Fruit fly (Drosophila melanogaster): ENCODE measurements around the gene sloth2.

Gene sloth2

dm6 chrX:6969364-6970137 is 41.6 kb upstream of the sloth2 start, which contains the start of gene CG4586 (continued):
- TF ChIP-seq CG3281 (GFP tag; optimal IDR thresholded peaks at IDR 0.05) = peak; percentile 98
- TF ChIP-seq psq (GFP tag; optimal IDR thresholded peaks at IDR 0.05) = peak; percentile 54
- peak; percentile 96 for TF ChIP-seq CG17568 (GFP tag; optimal IDR thresholded peaks at IDR 0.05)
- peak; percentile 95 for TF ChIP-seq luna (GFP tag; optimal IDR thresholded peaks at IDR 0.05)
- TF ChIP-seq ap (GFP tag; IDR thresholded peaks at IDR 0.05) = peak; percentile 92
- peak; percentile 95 for TF ChIP-seq CG12744 (GFP tag; optimal IDR thresholded peaks at IDR 0.05)
- peak; percentile 3 for TF ChIP-seq Dp (GFP tag; optimal IDR thresholded peaks at IDR 0.05)
- no peak for TF ChIP-seq sc (optimal IDR thresholded peaks at IDR 0.05)
- TF ChIP-seq sc (GFP tag; optimal IDR thresholded peaks at IDR 0.05) = peak; percentile 81
- TF ChIP-seq lmd (GFP tag; IDR thresholded peaks at IDR 0.05) = peak; percentile 88
- peak; percentile 94 for TF ChIP-seq CG10209 (GFP tag; optimal IDR thresholded peaks at IDR 0.05)
- peak; percentile 93 for TF ChIP-seq ara (GFP tag; IDR thresholded peaks at IDR 0.05)
- peak; percentile 95 for TF ChIP-seq CG12391 (tag; optimal IDR thresholded peaks at IDR 0.05)
- peak; percentile 85 for TF ChIP-seq CG14965 (GFP tag; optimal IDR thresholded peaks at IDR 0.05; ENCODE audit: borderline replicate concordance)
- peak; percentile 41 for TF ChIP-seq pfk (GFP tag; optimal IDR thresholded peaks at IDR 0.05)
- TF ChIP-seq run (tag; optimal IDR thresholded peaks at IDR 0.05) = peak; percentile 95
- TF ChIP-seq stc (GFP tag; IDR thresholded peaks at IDR 0.05) = peak; percentile 96
- TF ChIP-seq nerfin-2 (GFP tag; IDR thresholded peaks at IDR 0.05; ENCODE audit: partially characterized antibody) = no peak
- TF ChIP-seq bowl (GFP tag; IDR thresholded peaks at IDR 0.05) = peak; percentile 93
- TF ChIP-seq ftz-f1 (GFP tag; optimal IDR thresholded peaks at IDR 0.05) = peak; percentile 44
- peak; percentile 97 for TF ChIP-seq CG6813 (GFP tag; optimal IDR thresholded peaks at IDR 0.05)
- TF ChIP-seq CG10321 (GFP tag; IDR thresholded peaks at IDR 0.05) = peak; percentile 80
- peak; percentile 59 for TF ChIP-seq croc (GFP tag; conservative IDR thresholded peaks at IDR 0.05)
- TF ChIP-seq gro (GFP tag; optimal IDR thresholded peaks at IDR 0.05) = peak; percentile 98
- peak; percentile 94 for TF ChIP-seq vfl (GFP tag; optimal IDR thresholded peaks at IDR 0.05)
- peak; percentile 84 for TF ChIP-seq sug (tag; optimal IDR thresholded peaks at IDR 0.05)
- peak; percentile 97 for TF ChIP-seq nau (GFP tag; optimal IDR thresholded peaks at IDR 0.05)
- peak; percentile 90 for TF ChIP-seq emc (GFP tag; optimal IDR thresholded peaks at IDR 0.05)
- TF ChIP-seq CG11695 (GFP tag; IDR thresholded peaks at IDR 0.05) = peak; percentile 97
- peak; percentile 69 for TF ChIP-seq bigmax (GFP tag; optimal IDR thresholded peaks at IDR 0.05)
- TF ChIP-seq CG30020 (tag; optimal IDR thresholded peaks at IDR 0.05) = peak; percentile 34
- TF ChIP-seq CG7987 (GFP tag; optimal IDR thresholded peaks at IDR 0.05) = peak; percentile 95
- TF ChIP-seq dm (GFP tag; optimal IDR thresholded peaks at IDR 0.05) = peak; percentile 89
- peak; percentile 52 for TF ChIP-seq ro (GFP tag; IDR thresholded peaks at IDR 0.05)
- TF ChIP-seq CG6689 (GFP tag; IDR thresholded peaks at IDR 0.05) = peak; percentile 91
- TF ChIP-seq jing (GFP tag; optimal IDR thresholded peaks at IDR 0.05) = peak; percentile 82
- TF ChIP-seq tll (GFP tag; optimal IDR thresholded peaks at IDR 0.05) = no peak
- peak; percentile 69 for TF ChIP-seq twi (tag; optimal IDR thresholded peaks at IDR 0.05)
- TF ChIP-seq CG9437 (GFP tag; optimal IDR thresholded peaks at IDR 0.05) = peak; percentile 86
- peak; percentile 96 for TF ChIP-seq CG2678 (tag; optimal IDR thresholded peaks at IDR 0.05)
- TF ChIP-seq CG17912 (GFP tag; optimal IDR thresholded peaks at IDR 0.05) = peak; percentile 80
- peak; percentile 96 for TF ChIP-seq odd (GFP tag; optimal IDR thresholded peaks at IDR 0.05)
- TF ChIP-seq dmrt99B (tag; optimal IDR thresholded peaks at IDR 0.05) = peak; percentile 95
- TF ChIP-seq Usf (GFP tag; optimal IDR thresholded peaks at IDR 0.05) = peak; percentile 75
- TF ChIP-seq HLHmδ (GFP tag; optimal IDR thresholded peaks at IDR 0.05) = no peak
- TF ChIP-seq CG12942 (GFP tag; optimal IDR thresholded peaks at IDR 0.05) = peak; percentile 92
- TF ChIP-seq fru (optimal IDR thresholded peaks at IDR 0.05) = no peak
- peak; percentile 53; the same call in 1 of the 2 replicates for TF ChIP-seq CG11085 (GFP tag; IDR thresholded peaks at IDR 0.05)
- peak; percentile 43; the same call in 1 of the 2 replicates for TF ChIP-seq Gsc (GFP tag; IDR thresholded peaks at IDR 0.05)
